Fruit fly (Drosophila melanogaster): ENCODE data around the gene CG34177.
A peak's percentile ranks its signal among the peaks of the same experiment; 100 is the strongest.

Gene CG34177

DNA sequence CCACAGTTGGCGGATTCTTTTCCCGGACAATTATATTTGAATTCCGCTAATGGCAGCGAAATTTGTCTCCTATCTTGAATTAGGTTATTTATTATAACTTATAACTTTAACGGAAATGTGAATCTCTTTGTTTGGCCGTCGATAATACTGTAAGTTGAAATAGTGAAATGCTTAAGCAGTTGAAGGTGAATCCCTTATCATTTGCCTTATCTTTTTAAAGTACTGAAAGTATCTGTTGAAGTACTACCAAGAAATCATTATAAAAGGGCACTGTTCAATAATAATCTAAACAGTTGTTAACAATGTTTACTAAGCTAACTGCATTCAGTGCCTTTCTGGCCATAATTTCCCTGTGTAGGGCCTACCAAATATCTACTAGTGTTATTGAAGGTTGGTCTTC lies 22.9 kb upstream of the CG34177 start, which contains the start of gene CG43055:
Gene CG43055, plus strand, starts transcription at position 301 of the 400 bp plus-strand sequence.
- TF ChIP-seq Kr (GFP tag; optimal IDR thresholded peaks at IDR 0.05): no peak
- TF ChIP-seq br (optimal IDR thresholded peaks at IDR 0.05): no peak
- TF ChIP-seq fu2 (GFP tag; optimal IDR thresholded peaks at IDR 0.05): no peak
- peak; percentile 9 for TF ChIP-seq sens (GFP tag)

DNA sequence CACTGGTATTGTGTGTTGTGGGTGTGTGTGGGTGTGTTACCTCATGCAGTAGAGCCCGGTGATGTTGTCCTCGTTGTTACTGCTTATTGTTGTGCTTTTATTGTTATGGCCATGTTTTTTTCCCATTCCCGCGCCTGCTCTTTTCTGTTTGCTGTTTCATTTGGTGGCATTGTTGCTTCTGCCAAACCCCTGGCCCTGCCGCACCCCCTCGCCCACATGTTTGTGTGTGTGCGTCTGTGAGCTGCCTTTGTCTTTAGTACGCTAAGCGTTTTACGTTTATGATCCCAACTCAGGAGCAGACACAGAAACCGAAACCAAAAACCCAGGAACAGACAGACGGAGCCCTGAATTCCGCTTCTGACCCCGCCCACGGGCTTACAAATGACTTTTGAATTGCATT lies 19.6 kb upstream of the CG34177 start:
- TF ChIP-seq abd-A (tag; optimal IDR thresholded peaks at IDR 0.05) (peak; percentile 77), Med (GFP tag) (no peak), CG9876 (GFP tag; optimal IDR thresholded peaks at IDR 0.05) (no peak), chn (GFP tag; optimal IDR thresholded peaks at IDR 0.05) (no peak), scrt (GFP tag; optimal IDR thresholded peaks at IDR 0.05) (peak; percentile 70), sc (optimal IDR thresholded peaks at IDR 0.05) (no peak), sc (GFP tag; optimal IDR thresholded peaks at IDR 0.05) (no peak), Tbp (GFP tag; optimal IDR thresholded peaks at IDR 0.05) (no peak), crol (GFP tag; IDR thresholded peaks at IDR 0.05) (peak; percentile 26; the same call in 1 of the 2 replicates)

DNA sequence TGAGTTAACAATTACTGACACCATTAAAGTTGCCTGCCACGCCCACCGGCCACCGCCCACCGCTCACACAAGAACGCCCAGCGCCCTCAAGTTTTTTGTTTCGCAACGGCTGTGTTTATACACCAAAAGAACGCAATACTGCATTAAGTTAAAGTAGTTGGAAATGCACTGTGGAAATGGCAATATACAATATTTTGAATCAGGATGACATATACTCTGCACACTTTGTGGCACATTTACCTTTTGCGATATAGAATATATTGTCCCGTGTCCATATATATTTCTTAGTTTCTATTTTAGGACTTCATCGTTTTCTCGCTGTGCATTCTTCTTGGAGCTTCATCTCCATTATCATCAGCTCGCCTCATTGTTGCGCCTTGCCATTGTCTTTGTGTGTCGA lies 17.6 kb upstream of the CG34177 start:
- TF ChIP-seq Hand (GFP tag; optimal IDR thresholded peaks at IDR 0.05) (no peak), Drgx (GFP tag; IDR thresholded peaks at IDR 0.05) (0 out of 2 replicates have a peak, but pooled peaks have one; percentile 34), row (GFP tag; IDR thresholded peaks at IDR 0.05) (peak; percentile 26; the same call in 1 of the 3 replicates), Med (GFP tag) (peak; percentile 50)

DNA sequence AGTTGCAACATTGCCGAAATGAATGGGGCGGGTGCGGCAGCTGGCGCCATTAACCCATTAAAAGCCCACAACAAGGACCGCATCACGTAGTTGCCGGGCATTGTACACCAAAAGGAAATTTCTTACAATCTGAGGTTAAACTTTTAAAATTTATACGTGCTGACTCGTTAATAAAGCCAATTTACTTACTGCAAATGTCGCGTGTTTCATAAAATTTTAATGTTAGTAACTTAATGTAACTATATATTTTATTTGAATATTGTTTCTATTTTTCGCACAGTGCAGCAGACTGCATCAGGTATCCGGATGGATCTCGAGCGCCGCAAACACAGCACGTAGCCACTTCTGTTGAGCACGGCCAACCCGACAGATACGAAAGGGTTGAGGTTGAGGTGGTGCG lies 16.8 kb upstream of the CG34177 start:
- TF ChIP-seq Drgx (GFP tag; IDR thresholded peaks at IDR 0.05) (peak; percentile 25; the same call in 1 of the 2 replicates), bsh (GFP tag; optimal IDR thresholded peaks at IDR 0.05) (peak in 1 of 2 experiments; percentile 41), CG10565 (GFP tag; optimal IDR thresholded peaks at IDR 0.05) (no peak)

DNA sequence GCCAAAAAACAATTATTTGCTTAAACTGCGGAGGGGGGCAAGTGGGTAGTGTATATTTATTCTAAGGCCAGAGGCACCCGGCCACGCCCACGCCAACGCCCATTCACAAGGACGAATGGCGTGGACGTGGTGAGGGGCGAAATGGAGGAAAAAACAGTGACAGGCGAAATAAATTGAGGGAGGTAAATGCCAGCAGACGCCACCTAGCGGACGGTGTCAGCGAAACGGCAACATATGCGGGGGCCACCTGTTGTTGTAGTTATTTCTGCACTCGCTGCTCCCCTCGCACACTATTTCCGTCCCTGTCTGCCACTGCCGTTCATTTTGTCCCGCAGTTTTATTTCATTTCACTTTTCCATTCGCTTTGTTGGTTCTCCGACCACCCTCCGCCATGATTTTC lies 15.7 kb upstream of the CG34177 start:
- TF ChIP-seq mirr (GFP tag; optimal IDR thresholded peaks at IDR 0.05) (peak; percentile 7), lmd (GFP tag; IDR thresholded peaks at IDR 0.05) (peak; percentile 53), CG8089 (GFP tag; optimal IDR thresholded peaks at IDR 0.05) (no peak), Doc2 (GFP tag; IDR thresholded peaks at IDR 0.05) (no peak), vvl (GFP tag; IDR thresholded peaks at IDR 0.05) (peak; percentile 27; the same call in 1 of the 2 replicates), CG3726 (GFP tag; IDR thresholded peaks at IDR 0.05) (no peak), CG17186 (GFP tag; optimal IDR thresholded peaks at IDR 0.05) (no peak), Dip2 (GFP tag; IDR thresholded peaks at IDR 0.05) (peak; percentile 91), ci (GFP tag; IDR thresholded peaks at IDR 0.05) (peak; percentile 52; the same call in 1 of the 3 replicates), en (GFP tag; optimal IDR thresholded peaks at IDR 0.05) (no peak), sisA (GFP tag; IDR thresholded peaks at IDR 0.05) (0 out of 2 replicates have a peak, but pooled peaks have one; percentile 24), pita (GFP tag; optimal IDR thresholded peaks at IDR 0.05) (no peak), Ets65A (GFP tag) (peak; percentile 78), salm (tag; optimal IDR thresholded peaks at IDR 0.05) (no peak), CG7987 (GFP tag; optimal IDR thresholded peaks at IDR 0.05) (no peak), sr (GFP tag; IDR thresholded peaks at IDR 0.05) (peak; percentile 59; the same call in 1 of the 3 replicates), Nf-YA (GFP tag; IDR thresholded peaks at IDR 0.05) (0 out of 2 replicates have a peak, but pooled peaks have one; percentile 8), CG7963 (GFP tag; IDR thresholded peaks at IDR 0.05; ENCODE audit: partially characterized antibody) (no peak), stc (GFP tag; IDR thresholded peaks at IDR 0.05) (peak; percentile 53), H2.0 (GFP tag; IDR thresholded peaks at IDR 0.05) (0 out of 2 replicates have a peak, but pooled peaks have one; percentile 35), CG17612 (GFP tag; IDR thresholded peaks at IDR 0.05) (peak; percentile 65; the same call in 1 of the 2 replicates), Lim3 (GFP tag; IDR thresholded peaks at IDR 0.05) (0 out of 2 replicates have a peak, but pooled peaks have one; percentile 17), Vsx1 (GFP tag; optimal IDR thresholded peaks at IDR 0.05) (no peak), lab (GFP tag; optimal IDR thresholded peaks at IDR 0.05) (peak; percentile 18), Stat92E (GFP tag; optimal IDR thresholded peaks at IDR 0.05) (no peak), kay (GFP tag; optimal IDR thresholded peaks at IDR 0.05) (no peak), CG18764 (GFP tag; optimal IDR thresholded peaks at IDR 0.05) (no peak), klu (GFP tag; IDR thresholded peaks at IDR 0.05) (no peak)

Measured in whole organism, embryonic.